Fruit fly (Drosophila melanogaster) whole organism, embryonic: Measurements from ENCODE around the gene Megf8.

Experiments used
- BEAF-32 ChIP-seq: fragments of 200-800 bp; sonication (Bioruptor generic); optimal IDR thresholded peaks from 3 replicates; lab custom pipeline; 2017; ENCODE audit warnings: missing biosample characterization, missing genetic modification characterization, mild to moderate bottlenecking, moderate library complexity, missing genetic modification reagents
- CG10209 ChIP-seq: fragments of 200-800 bp; sonication (Bioruptor generic); optimal IDR thresholded peaks from 3 replicates; lab custom pipeline; 2017; ENCODE audit warnings: missing biosample characterization, mild to moderate bottlenecking, missing genetic modification characterization, missing genetic modification reagents
- CG10979 ChIP-seq: fragments of 200-800 bp; sonication (Bioruptor generic); optimal IDR thresholded peaks from 2 replicates; lab custom pipeline; 2018; ENCODE audit warnings: missing biosample characterization, mild to moderate bottlenecking, missing genetic modification characterization, moderate library complexity
- CG11560 ChIP-seq: fragments of 200-800 bp; sonication (Bioruptor generic); IDR thresholded peaks from 3 replicates; pipeline ENCODE4 v1.3.6; 2022; ENCODE audit warnings: missing biosample characterization, missing genetic modification characterization
- CG13296 ChIP-seq: fragments of 200-800 bp; sonication (Bioruptor generic); optimal IDR thresholded peaks from 3 replicates; lab custom pipeline; 2018; ENCODE audit warnings: missing biosample characterization, mild to moderate bottlenecking, missing genetic modification characterization
- CG15073 ChIP-seq: fragments of 200-800 bp; sonication (Bioruptor generic); optimal IDR thresholded peaks from 2 replicates; lab custom pipeline; 2016; ENCODE audit warnings: missing biosample characterization, missing genetic modification characterization
- CG15601 ChIP-seq: fragments of 200-800 bp; sonication (Bioruptor generic); optimal IDR thresholded peaks from 3 replicates; lab custom pipeline; 2019; ENCODE audit warnings: missing biosample characterization, mild to moderate bottlenecking, missing genetic modification characterization, moderate library complexity
- CG16779 ChIP-seq: fragments of 200-800 bp; sonication (Bioruptor generic); IDR thresholded peaks from 2 replicates; pipeline ENCODE4 v1.3.6; 2022; ENCODE audit warnings: missing biosample characterization, missing genetic modification characterization
- CG17912 ChIP-seq: fragments of 200-800 bp; sonication (Bioruptor generic); optimal IDR thresholded peaks from 2 replicates; lab custom pipeline; 2018; ENCODE audit warnings: missing biosample characterization, mild to moderate bottlenecking, missing genetic modification characterization
- CG2889 ChIP-seq: fragments of 200-800 bp; sonication (Bioruptor generic); IDR thresholded peaks from 3 replicates; pipeline ENCODE4 v1.3.6; 2022; ENCODE audit warnings: missing biosample characterization, missing genetic modification characterization
- CG3065 ChIP-seq: fragments of 200-800 bp; sonication (Bioruptor generic); optimal IDR thresholded peaks from 2 replicates; lab custom pipeline; 2016; ENCODE audit warnings: missing biosample characterization, missing genetic modification characterization
- CG4424 ChIP-seq: fragments of 200-800 bp; sonication (Bioruptor generic); optimal IDR thresholded peaks from 3 replicates; lab custom pipeline; 2016; ENCODE audit warnings: missing biosample characterization, missing genetic modification characterization
- CG6683 ChIP-seq: fragments of 200-800 bp; sonication (Bioruptor generic); optimal IDR thresholded peaks from 2 replicates; lab custom pipeline; 2017; ENCODE audit warnings: missing biosample characterization, mild to moderate bottlenecking, missing genetic modification characterization, missing genetic modification reagents
- CG6765 ChIP-seq: fragments of 200-800 bp; sonication (Bioruptor generic); optimal IDR thresholded peaks from 3 replicates; lab custom pipeline; 2017; ENCODE audit warnings: missing biosample characterization, mild to moderate bottlenecking, missing genetic modification characterization
- CG6791 ChIP-seq: fragments of 200-800 bp; sonication (Bioruptor generic); IDR thresholded peaks from 3 replicates; pipeline ENCODE4 v1.3.6; 2022; ENCODE audit warnings: missing biosample characterization, missing genetic modification characterization; ENCODE audit not compliant: partially characterized antibody
- CG6813 ChIP-seq: fragments of 200-800 bp; sonication (Bioruptor generic); optimal IDR thresholded peaks from 2 replicates; lab custom pipeline; 2017; ENCODE audit warnings: missing biosample characterization, missing genetic modification characterization, mild to moderate bottlenecking, moderate library complexity, missing genetic modification reagents
- CG7987 ChIP-seq: fragments of 200-800 bp; sonication (Bioruptor generic); optimal IDR thresholded peaks from 2 replicates; lab custom pipeline; 2018; ENCODE audit warnings: missing biosample characterization, mild to moderate bottlenecking, missing genetic modification characterization, moderate library complexity
- CG8765 ChIP-seq: fragments of 200-800 bp; sonication (Bioruptor generic); IDR thresholded peaks from 2 replicates; pipeline ENCODE4 v1.3.6; 2022; ENCODE audit warnings: missing biosample characterization, missing genetic modification characterization
- D19A ChIP-seq: fragments of 200-800 bp; optimal IDR thresholded peaks from 3 replicates; lab custom pipeline; 2019; ENCODE audit warnings: missing biosample characterization, mild to moderate bottlenecking, missing genetic modification characterization, moderate library complexity
- Gug ChIP-seq: fragments of 200-800 bp; sonication (Bioruptor generic); IDR thresholded peaks from 4 replicates; pipeline ENCODE4 v1.3.6; 2022; ENCODE audit warnings: missing biosample characterization, missing genetic modification characterization
- H2.0 ChIP-seq: fragments of 200-800 bp; sonication (Bioruptor generic); IDR thresholded peaks from 2 replicates; pipeline ENCODE4 v1.3.6; 2022; ENCODE audit warnings: missing biosample characterization, missing genetic modification characterization
- Jarid2 ChIP-seq: fragments of 200-800 bp; sonication (Bioruptor generic); optimal IDR thresholded peaks from 3 replicates; lab custom pipeline; 2017; ENCODE audit warnings: mild to moderate bottlenecking, missing biosample characterization, missing genetic modification reagents, missing genetic modification characterization
- Meics ChIP-seq: fragments of 200-800 bp; sonication (Bioruptor generic); optimal IDR thresholded peaks from 2 replicates; lab custom pipeline; 2017; ENCODE audit warnings: missing biosample characterization, mild to moderate bottlenecking, missing genetic modification characterization
- Nf-YA ChIP-seq: fragments of 200-800 bp; sonication (Bioruptor generic); IDR thresholded peaks from 2 replicates; pipeline ENCODE4 v1.3.6; 2022; ENCODE audit warnings: missing biosample characterization, missing genetic modification characterization
- Poxn ChIP-seq: fragments of 200-800 bp; sonication (Bioruptor generic); IDR thresholded peaks from 2 replicates; pipeline ENCODE4 v1.3.6; 2022; ENCODE audit warnings: missing biosample characterization, missing genetic modification characterization
- Ptx1 ChIP-seq: fragments of 200-800 bp; sonication (Bioruptor generic); IDR thresholded peaks from 2 replicates; pipeline ENCODE4 v1.3.6; 2022; ENCODE audit warnings: missing biosample characterization, missing genetic modification characterization
- Sox100B ChIP-seq: fragments of 200-800 bp; sonication (Bioruptor generic); optimal IDR thresholded peaks from 3 replicates; lab custom pipeline; 2018; ENCODE audit warnings: missing biosample characterization, mild to moderate bottlenecking, missing genetic modification characterization
- Sox102F ChIP-seq: fragments of 200-800 bp; sonication (Bioruptor generic); optimal IDR thresholded peaks from 2 replicates; lab custom pipeline; 2018; ENCODE audit warnings: missing biosample characterization, mild to moderate bottlenecking, missing genetic modification characterization, moderate library complexity
- Sry-δ ChIP-seq: fragments of 200-800 bp; sonication (Bioruptor generic); optimal IDR thresholded peaks from 2 replicates; lab custom pipeline; 2016; ENCODE audit warnings: missing biosample characterization, missing genetic modification characterization
- Usf ChIP-seq: fragments of 200-800 bp; sonication (Bioruptor generic); optimal IDR thresholded peaks from 2 replicates; lab custom pipeline; 2017; ENCODE audit warnings: missing genotype, missing biosample characterization, missing genetic modification characterization
- aop ChIP-seq: fragments of 200-800 bp; sonication (Bioruptor generic); IDR thresholded peaks from 2 replicates; pipeline ENCODE4 v1.3.6; 2022; ENCODE audit warnings: missing biosample characterization, missing genetic modification characterization
- br ChIP-seq: fragments of >200 bp; optimal IDR thresholded peaks from 2 replicates; lab custom pipeline; 2017
- cas ChIP-seq: fragments of 200-800 bp; sonication (Bioruptor generic); IDR thresholded peaks from 2 replicates; pipeline ENCODE4 v1.3.6; 2022; ENCODE audit warnings: missing biosample characterization, missing genetic modification characterization
- chn ChIP-seq: fragments of 200-800 bp; sonication (Bioruptor generic); optimal IDR thresholded peaks from 2 replicates; lab custom pipeline; 2016; ENCODE audit warnings: missing biosample characterization, missing genetic modification characterization
- disco-r ChIP-seq: fragments of 200-800 bp; sonication (Bioruptor generic); optimal IDR thresholded peaks from 2 replicates; lab custom pipeline; 2016; ENCODE audit warnings: missing biosample characterization, missing genetic modification characterization
- dysf ChIP-seq: fragments of 200-800 bp; sonication (Bioruptor generic); IDR thresholded peaks from 3 replicates; pipeline ENCODE4 v1.3.6; 2022; ENCODE audit warnings: missing biosample characterization, missing genetic modification characterization
- gfzf ChIP-seq: fragments of 200-800 bp; sonication (Bioruptor generic); optimal IDR thresholded peaks from 2 replicates; lab custom pipeline; 2016; ENCODE audit warnings: missing biosample characterization, mild to moderate bottlenecking, missing genetic modification characterization, moderate library complexity
- grau ChIP-seq: fragments of 200-800 bp; optimal IDR thresholded peaks from 3 replicates; lab custom pipeline; 2019; ENCODE audit warnings: missing biosample characterization, mild to moderate bottlenecking, missing genetic modification characterization, moderate library complexity
- gro ChIP-seq: fragments of 200-800 bp; sonication (Bioruptor generic); optimal IDR thresholded peaks from 2 replicates; lab custom pipeline; 2016; ENCODE audit warnings: missing biosample characterization, missing genetic modification characterization
- her ChIP-seq: fragments of 200-800 bp; sonication (Bioruptor generic); optimal IDR thresholded peaks from 2 replicates; lab custom pipeline; 2016; ENCODE audit warnings: missing biosample characterization, missing genetic modification characterization
- ind ChIP-seq: fragments of 200-800 bp; sonication (Bioruptor generic); optimal IDR thresholded peaks from 3 replicates; lab custom pipeline; 2016; ENCODE audit warnings: missing biosample characterization, missing genetic modification characterization
- pfk ChIP-seq: fragments of 200-800 bp; sonication (Bioruptor generic); optimal IDR thresholded peaks from 2 replicates; lab custom pipeline; 2018; ENCODE audit warnings: missing biosample characterization, mild to moderate bottlenecking, missing genetic modification characterization, moderate library complexity
- pho ChIP-seq: fragments of 200-800 bp; sonication (Bioruptor generic); optimal IDR thresholded peaks from 2 replicates; lab custom pipeline; 2016; ENCODE audit warnings: missing biosample characterization, missing genetic modification characterization
- pita ChIP-seq: fragments of 200-800 bp; sonication (Bioruptor generic); optimal IDR thresholded peaks from 2 replicates; lab custom pipeline; 2017; ENCODE audit warnings: missing biosample characterization, mild to moderate bottlenecking, missing genetic modification characterization
- pnt ChIP-seq: fragments of 200-800 bp; sonication (Bioruptor generic); optimal IDR thresholded peaks from 3 replicates; lab custom pipeline; 2016; ENCODE audit warnings: missing biosample characterization, missing genetic modification characterization
- pzg ChIP-seq: fragments of 200-800 bp; sonication (Bioruptor generic); optimal IDR thresholded peaks from 3 replicates; lab custom pipeline; 2018; ENCODE audit warnings: missing biosample characterization, mild to moderate bottlenecking, missing genetic modification characterization, moderate library complexity
- sd ChIP-seq: fragments of 200-800 bp; sonication (Bioruptor generic); optimal IDR thresholded peaks from 3 replicates; lab custom pipeline; 2018; ENCODE audit warnings: missing biosample characterization, mild to moderate bottlenecking, missing genetic modification characterization, moderate library complexity
- slbo ChIP-seq: fragments of 200-800 bp; sonication (Bioruptor generic); IDR thresholded peaks from 2 replicates; pipeline ENCODE4 v1.3.6; 2022; ENCODE audit warnings: missing biosample characterization, missing genetic modification characterization
- wek ChIP-seq: fragments of 200-800 bp; sonication (Bioruptor generic); optimal IDR thresholded peaks from 3 replicates; lab custom pipeline; 2018; ENCODE audit warnings: missing biosample characterization, mild to moderate bottlenecking, missing genetic modification characterization, moderate library complexity
- wor ChIP-seq: fragments of 200-800 bp; sonication (Bioruptor generic); IDR thresholded peaks from 2 replicates; pipeline ENCODE4 v1.3.6; 2022; ENCODE audit warnings: missing biosample characterization, missing genetic modification characterization
- zfh1 ChIP-seq: fragments of 200-800 bp; sonication (Bioruptor generic); IDR thresholded peaks from 3 replicates; pipeline ENCODE4 v1.3.6; 2022; ENCODE audit warnings: missing biosample characterization, missing genetic modification characterization

Gene Megf8

DNA sequence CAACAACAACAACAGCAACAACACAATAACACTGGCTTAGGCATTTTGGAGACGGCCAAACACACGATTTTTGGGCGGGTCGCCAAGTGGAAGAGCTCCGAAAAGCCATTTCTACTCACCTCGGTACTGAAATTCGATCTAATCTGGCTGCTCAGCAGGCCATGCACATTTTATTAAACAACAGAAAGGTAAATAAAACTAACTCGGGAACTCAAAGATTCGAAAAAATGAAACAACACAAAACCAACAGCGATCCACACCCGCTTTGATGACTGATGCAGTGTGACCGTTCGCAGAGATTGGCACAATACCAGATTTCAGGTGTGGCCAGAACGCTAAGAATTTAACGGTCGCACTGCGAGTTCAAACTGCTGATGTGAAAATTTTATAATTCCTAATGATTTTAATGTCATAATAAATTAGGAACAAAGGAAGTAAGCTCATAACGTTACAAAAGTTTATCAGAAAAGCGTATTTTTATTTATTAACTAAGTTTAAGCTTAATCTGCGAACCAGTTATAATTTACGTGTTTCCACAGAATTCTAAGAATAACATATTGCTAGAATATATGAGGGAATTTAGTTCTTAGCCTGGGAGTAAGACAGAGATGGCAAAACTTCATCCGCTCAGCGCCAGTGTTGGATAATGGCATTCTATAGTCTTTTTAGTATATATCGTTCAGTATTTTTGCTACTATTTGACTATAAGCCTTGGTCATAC is 39.6 kb downstream of the Megf8 start, which contains the start of gene Mcr (continued):
- TF ChIP-seq CG7987 (GFP tag; lab: Kevin White, UChicago) = no peak
- no peak for TF ChIP-seq Nf-YA
- TF ChIP-seq CG6765 = no peak
- TF ChIP-seq Usf (GFP tag; lab: Kevin White, UChicago) = no peak
- TF ChIP-seq CG6791 (GFP tag; lab: Robert Waterston, UW) = peak; percentile 36; the same call in 2 of the 3 replicates
- no peak for TF ChIP-seq CG6683 (GFP tag; lab: Kevin White, UChicago)
- no peak for TF ChIP-seq Sox102F (GFP tag; lab: Kevin White, UChicago)
- no peak for TF ChIP-seq Gug (GFP tag; lab: Robert Waterston, UW)
- no peak for TF ChIP-seq gro (GFP tag; lab: Kevin White, UChicago)
- TF ChIP-seq CG3065 = no peak
- no peak for TF ChIP-seq Jarid2 (GFP tag; lab: Kevin White, UChicago)
- TF ChIP-seq br (lab: Kevin White, UChicago) = no peak
- TF ChIP-seq Ptx1 (GFP tag; lab: Robert Waterston, UW) = 0 out of 2 replicates have a peak, but pooled peaks have one; percentile 26
- TF ChIP-seq CG6813 (GFP tag; lab: Kevin White, UChicago) = no peak
- TF ChIP-seq aop (GFP tag; lab: Robert Waterston, UW) = no peak
- TF ChIP-seq CG10209 (GFP tag; lab: Kevin White, UChicago) = no peak
- TF ChIP-seq CG13296 (GFP tag; lab: Kevin White, UChicago) = no peak
- TF ChIP-seq disco-r (GFP tag; lab: Kevin White, UChicago) = no peak
- TF ChIP-seq Sry-δ (GFP tag; lab: Kevin White, UChicago) = peak; percentile 86
- TF ChIP-seq zfh1 (GFP tag; lab: Robert Waterston, UW) = no peak; the same call in 2 of the 3 replicates
- no peak for TF ChIP-seq CG10979 (tag; lab: Kevin White, UChicago)
- TF ChIP-seq dysf (GFP tag; lab: Robert Waterston, UW) = no peak
- peak; percentile 8 for TF ChIP-seq CG4424 (GFP tag; lab: Kevin White, UChicago)
- no peak for TF ChIP-seq ind (GFP tag; lab: Kevin White, UChicago)
- TF ChIP-seq CG17912 = no peak
- TF ChIP-seq CG8765 (GFP tag; lab: Robert Waterston, UW) = no peak
- no peak for TF ChIP-seq sd (tag; lab: Kevin White, UChicago)
- TF ChIP-seq gfzf (GFP tag; lab: Kevin White, UChicago) = peak; percentile 88
- 0 out of 2 replicates have a peak, but pooled peaks have one; percentile 2 for TF ChIP-seq H2.0 (GFP tag; lab: Robert Waterston, UW)
- no peak for TF ChIP-seq Poxn (GFP tag; lab: Robert Waterston, UW)
- no peak for TF ChIP-seq CG15601 (tag; lab: Kevin White, UChicago)
- TF ChIP-seq pzg (GFP tag; lab: Kevin White, UChicago) = peak; percentile 70
- no peak for TF ChIP-seq D19A
- peak; percentile 7 for TF ChIP-seq grau (tag; lab: Kevin White, UChicago)
- TF ChIP-seq slbo (GFP tag; lab: Robert Waterston, UW) = no peak
- TF ChIP-seq BEAF-32 = peak; percentile 87
- TF ChIP-seq wor = no peak
- TF ChIP-seq CG11560 (tag; lab: Robert Waterston, UW) = no peak
- no peak for TF ChIP-seq her
- no peak for TF ChIP-seq CG16779 (GFP tag; lab: Robert Waterston, UW)
- TF ChIP-seq chn (GFP tag; lab: Kevin White, UChicago) = no peak
- TF ChIP-seq pfk (GFP tag; lab: Kevin White, UChicago) = no peak
- TF ChIP-seq Sox100B (GFP tag; lab: Kevin White, UChicago) = no peak
- no peak for TF ChIP-seq pita (GFP tag; lab: Kevin White, UChicago)
- no peak for TF ChIP-seq CG15073
- TF ChIP-seq Meics = no peak
- TF ChIP-seq pnt = no peak
- no peak for TF ChIP-seq pho
- TF ChIP-seq cas (GFP tag; lab: Robert Waterston, UW) = no peak
- TF ChIP-seq wek = no peak
- no peak for TF ChIP-seq CG2889 (GFP tag; lab: Robert Waterston, UW)
